Worm (Caenorhabditis elegans) whole organism, L4 larva: ENCODE data around the gene C24A8.5.
A peak's percentile ranks its signal among the peaks of the same experiment; 100 is the strongest.

Experiments used
- D1046.2 ChIP-seq: fragments of 200-800 bp; sonication (Bioruptor generic); IDR thresholded peaks from 2 replicates; pipeline ENCODE4 v1.3.6; 2022; ENCODE audit warnings: missing genetic modification characterization, missing compliant biosample characterization
- F10B5.3 ChIP-seq: sonication (generic microtip); optimal IDR thresholded peaks from 2 replicates; lab custom pipeline; 2016; ENCODE audit warnings: mild to moderate bottlenecking, missing genetic modification characterization, missing compliant biosample characterization
- F49E8.2 ChIP-seq: sonication (generic microtip); optimal IDR thresholded peaks from 2 replicates; lab custom pipeline; 2016; ENCODE audit warnings: missing compliant biosample characterization, mild to moderate bottlenecking, missing genetic modification characterization, borderline replicate concordance
- T20F7.1 ChIP-seq: fragments of 200-800 bp; sonication (Bioruptor generic); optimal IDR thresholded peaks from 2 replicates; lab custom pipeline; 2018; ENCODE audit warnings: mild to moderate bottlenecking, missing genetic modification characterization, missing compliant biosample characterization
- Y75B8A.6 ChIP-seq: fragments of 200-800 bp; sonication (Bioruptor generic); IDR thresholded peaks from 2 replicates; pipeline ENCODE4 v1.3.6; 2022; ENCODE audit warnings: missing genetic modification reagents, missing genetic modification characterization, missing compliant biosample characterization
- aha-1 ChIP-seq: fragments of 150-350 bp; peaks from one replicate; lab custom pipeline; 2014; ENCODE audit warnings: missing biosample characterization, missing genetic modification characterization
- aly-2 ChIP-seq: sonication (generic microtip); optimal IDR thresholded peaks from 2 replicates; lab custom pipeline; 2018; ENCODE audit warnings: missing biosample characterization, missing genetic modification characterization
- ama-1 ChIP-seq: fragments of 150-350 bp; optimal IDR thresholded peaks from 2 replicates; lab custom pipeline; 2014; ENCODE audit warnings: inconsistent platforms, mixed read lengths
- attf-4 ChIP-seq: sonication (generic microtip); optimal IDR thresholded peaks from 3 replicates; lab custom pipeline; 2017; ENCODE audit warnings: missing biosample characterization, missing genetic modification characterization
- ceh-44 ChIP-seq: fragments of 200-800 bp; sonication (Bioruptor generic); IDR thresholded peaks from 2 replicates; pipeline ENCODE4 v1.3.6; 2022; ENCODE audit warnings: missing genetic modification reagents, missing genetic modification characterization, missing compliant biosample characterization
- ceh-82 ChIP-seq: sonication (generic microtip); optimal IDR thresholded peaks from 2 replicates; lab custom pipeline; 2017; ENCODE audit warnings: missing biosample characterization, missing genetic modification characterization
- daf-12 ChIP-seq: fragments of 150-350 bp; optimal IDR thresholded peaks from 2 replicates; lab custom pipeline; 2014; ENCODE audit warnings: missing biosample characterization, missing genetic modification reagents, missing genetic modification characterization
- daf-16 ChIP-seq, 3 experiments: sonication (generic microtip); optimal IDR thresholded peaks; 2 replicates each; lab custom pipeline; 2016 to 2017; ENCODE audit warnings: missing genetic modification characterization in 3 of 3, missing genetic modification reagents in 3 of 3, mild to moderate bottlenecking in 2 of 3, missing compliant biosample characterization in 2 of 3, missing biosample characterization in 1 of 3, moderate library complexity in 1 of 3
- daf-8 ChIP-seq: fragments of 200-800 bp; sonication (Bioruptor generic); IDR thresholded peaks from 2 replicates; pipeline ENCODE4 v1.3.6; 2022; ENCODE audit warnings: missing genetic modification characterization, missing compliant biosample characterization
- dmd-6 ChIP-seq: fragments of 200-800 bp; sonication (Bioruptor generic); IDR thresholded peaks from 2 replicates; pipeline ENCODE4 v1.3.6; 2022; ENCODE audit warnings: missing genetic modification reagents, missing genetic modification characterization, missing compliant biosample characterization
- dpl-1 ChIP-seq: fragments of 150-350 bp; optimal IDR thresholded peaks from 2 replicates; lab custom pipeline; 2014; ENCODE audit warnings: missing biosample characterization, missing genetic modification reagents, missing genetic modification characterization
- duxl-1 ChIP-seq: sonication (generic microtip); optimal IDR thresholded peaks from 2 replicates; lab custom pipeline; 2016; ENCODE audit warnings: mild to moderate bottlenecking, missing genetic modification characterization, moderate library complexity, missing compliant biosample characterization; ENCODE audit not compliant: poor library complexity
- dve-1 ChIP-seq: sonication (generic microtip); optimal IDR thresholded peaks from 2 replicates; lab custom pipeline; 2017; ENCODE audit warnings: antibody characterized with exemption, mild to moderate bottlenecking, missing genetic modification characterization, missing compliant biosample characterization; ENCODE audit not compliant: insufficient read depth
- egl-27 ChIP-seq: sonication (generic microtip); optimal IDR thresholded peaks from 3 replicates; lab custom pipeline; 2017; ENCODE audit warnings: missing biosample characterization, missing genetic modification reagents, missing genetic modification characterization
- jun-1 ChIP-seq: fragments of 150-350 bp; optimal IDR thresholded peaks from 2 replicates; lab custom pipeline; 2014; ENCODE audit warnings: missing biosample characterization, missing genetic modification reagents, missing genetic modification characterization
- lim-7 ChIP-seq: fragments of 200-800 bp; sonication (Bioruptor generic); IDR thresholded peaks from 2 replicates; pipeline ENCODE4 v1.3.6; 2022; ENCODE audit warnings: missing genetic modification characterization, missing compliant biosample characterization
- lin-13 ChIP-seq: fragments of 150-350 bp; optimal IDR thresholded peaks from 2 replicates; lab custom pipeline; 2014; ENCODE audit warnings: missing biosample characterization, missing genetic modification reagents, missing genetic modification characterization
- lin-39 ChIP-seq: fragments of 150-350 bp; optimal IDR thresholded peaks from 2 replicates; lab custom pipeline; 2014; ENCODE audit warnings: missing biosample characterization, missing genetic modification reagents, missing genetic modification characterization
- lir-3 ChIP-seq: sonication (generic microtip); optimal IDR thresholded peaks from 2 replicates; lab custom pipeline; 2016; ENCODE audit warnings: mild to moderate bottlenecking, missing genetic modification characterization, missing compliant biosample characterization
- lsy-2 ChIP-seq, 2 experiments: fragments of 150-350 bp in 1 of 2; sonication (generic microtip) in 1 of 2; optimal IDR thresholded peaks; 2 replicates each; lab custom pipeline; 2014 to 2017; ENCODE audit warnings: missing biosample characterization in 2 of 2, missing genetic modification characterization in 2 of 2
- madf-5 ChIP-seq, 2 experiments: fragments of 200-800 bp; sonication (Bioruptor generic); IDR thresholded peaks; 2 replicates each; pipeline ENCODE4 v1.3.6; 2022; ENCODE audit warnings: missing compliant biosample characterization in 2 of 2, missing genetic modification characterization in 2 of 2
- mep-1 ChIP-seq: fragments of 150-350 bp; sonication (generic microtip); optimal IDR thresholded peaks from 3 replicates; lab custom pipeline; 2014; ENCODE audit warnings: missing biosample characterization, missing genetic modification characterization
- mxl-2 ChIP-seq: fragments of 200-800 bp; sonication (Bioruptor generic); conservative IDR thresholded peaks from 2 replicates; pipeline ENCODE4 v1.3.6; 2022; ENCODE audit warnings: missing genetic modification reagents, missing genetic modification characterization, missing compliant biosample characterization
- nhr-10 ChIP-seq: fragments of 150-350 bp; optimal IDR thresholded peaks from 2 replicates; lab custom pipeline; 2014; ENCODE audit warnings: missing biosample characterization, missing genetic modification characterization
- nhr-77 ChIP-seq: fragments of 150-350 bp; optimal IDR thresholded peaks from 2 replicates; lab custom pipeline; 2014; ENCODE audit warnings: missing biosample characterization, missing genetic modification characterization
- php-3 ChIP-seq: fragments of 200-800 bp; sonication (Bioruptor generic); IDR thresholded peaks from 2 replicates; pipeline ENCODE4 v1.3.6; 2022; ENCODE audit warnings: missing genetic modification reagents, missing genetic modification characterization, missing compliant biosample characterization
- snpc-1.2 ChIP-seq: fragments of 200-800 bp; sonication (Bioruptor generic); IDR thresholded peaks from 2 replicates; pipeline ENCODE4 v1.3.6; 2022; ENCODE audit warnings: missing genetic modification reagents, missing genetic modification characterization, missing compliant biosample characterization
- tag-97 ChIP-seq: fragments of 200-800 bp; sonication (Bioruptor generic); IDR thresholded peaks from 2 replicates; pipeline ENCODE4 v1.3.6; 2022; ENCODE audit warnings: missing genetic modification characterization, missing compliant biosample characterization
- tra-1 ChIP-seq: fragments of 200-800 bp; sonication (Bioruptor generic); IDR thresholded peaks from 2 replicates; pipeline ENCODE4 v1.3.6; 2022; ENCODE audit warnings: missing genetic modification reagents, missing genetic modification characterization, missing compliant biosample characterization
- unc-39 ChIP-seq: sonication (generic microtip); optimal IDR thresholded peaks from 2 replicates; lab custom pipeline; 2017; ENCODE audit warnings: missing biosample characterization, missing genetic modification characterization
- unc-62 ChIP-seq, 3 experiments: fragments of 150-350 bp in 1 of 3; sonication (generic microtip); optimal IDR thresholded peaks in 2 of 3; peaks in 1 of 3; 1 replicate in 1 of 3; 2 replicates in 2 of 3; lab custom pipeline; 2014 to 2017; ENCODE audit warnings: missing biosample characterization in 3 of 3, missing genetic modification characterization in 3 of 3, missing genetic modification reagents in 3 of 3, missing genotype in 1 of 3
- zag-1 ChIP-seq: fragments of 150-350 bp; optimal IDR thresholded peaks from 2 replicates; lab custom pipeline; 2014; ENCODE audit warnings: missing biosample characterization, missing genetic modification characterization
- zfp-2 ChIP-seq: sonication (generic microtip); optimal IDR thresholded peaks from 2 replicates; lab custom pipeline; 2016; ENCODE audit warnings: mild to moderate bottlenecking, missing genetic modification characterization, missing compliant biosample characterization
- zfp-3 ChIP-seq: fragments of 200-800 bp; sonication (Bioruptor generic); conservative IDR thresholded peaks from 2 replicates; pipeline ENCODE4 v1.3.6; 2022; ENCODE audit warnings: missing genetic modification reagents, missing genetic modification characterization, missing compliant biosample characterization

C24A8.5 gene

ce11 chrX:4328816-4329215 lies at the start of gene C24A8.5:
C24A8.5 (minus strand) TSS chrX:4328916.
- TF ChIP-seq F10B5.3 (no peak), lir-3 (no peak)
- TF ChIP-seq, all 104 proteins: peak for 0

ce11 chrX:4377689-4378088 lies 49.0 kb upstream of the C24A8.5 start, which contains the start of gene R160.12:
R160.12 (minus strand) TSS chrX:4377789.
- no peak for TF ChIP-seq mxl-2

- no peak for TF ChIP-seq madf-5 (GFP tag; IDR thresholded peaks at IDR 0.05; lab: Robert Waterston, UW)
- no peak for TF ChIP-seq aly-2 (tag; lab: Kevin White, UChicago)
- TF ChIP-seq zfp-3, result no peak
- no peak for TF ChIP-seq unc-39 (tag; lab: Kevin White, UChicago)
- no peak for TF ChIP-seq duxl-1 (tag; lab: Kevin White, UChicago)
- no peak for TF ChIP-seq zag-1 (tag; lab: Kevin White, UChicago)
These were observed 48.1 kb upstream of the C24A8.5 start, which contains the start of gene R160.2 for ce11 chrX:4376801-4377200. R160.2 (minus strand) TSS chrX:4376901.

- TF ChIP-seq tra-1 (GFP tag; lab: Robert Waterston, UW), result no peak
- no peak for TF ChIP-seq lin-39 (tag; lab: Kevin White, UChicago)
- no peak for TF ChIP-seq jun-1 (tag; lab: Kevin White, UChicago)
- no peak for TF ChIP-seq nhr-77
- no peak for TF ChIP-seq daf-16 (GFP tag; optimal IDR thresholded peaks at IDR 0.05; lab: Kevin White, UChicago)
- no peak for TF ChIP-seq daf-16 (tag; optimal IDR thresholded peaks at IDR 0.05; lab: Kevin White, UChicago)
- no peak for TF ChIP-seq D1046.2
- no peak for TF ChIP-seq daf-8 (GFP tag; lab: Robert Waterston, UW)
- TF ChIP-seq zag-1 (tag; lab: Kevin White, UChicago), result no peak
- no peak for TF ChIP-seq unc-39 (tag; lab: Kevin White, UChicago)
These were observed 44.4 kb upstream of the C24A8.5 start, which contains the start of gene R160.6 for ce11 chrX:4373123-4373522. R160.6 (minus strand) TSS chrX:4373223.

- TF ChIP-seq T20F7.1 (GFP tag; lab: Kevin White, UChicago) (no peak), dve-1 (no peak), tag-97 (GFP tag; lab: Robert Waterston, UW) (no peak), dmd-6 (GFP tag; lab: Robert Waterston, UW) (no peak), attf-4 (no peak), nhr-10 (tag; lab: Kevin White, UChicago) (no peak), unc-62 (GFP tag; optimal IDR thresholded peaks at IDR 0.05 in 1 of 2; lab: Kevin White, UChicago) (peak in 1 of 2 experiments; percentile 48), unc-62 (tag; optimal IDR thresholded peaks at IDR 0.05; lab: Kevin White, UChicago) (no peak), lsy-2 (tag; optimal IDR thresholded peaks at IDR 0.05; lab: Kevin White, UChicago) (no peak)
These were observed 43.3 kb upstream of the C24A8.5 start, which contains the start of gene R160.14 for ce11 chrX:4371988-4372387. R160.14 (minus strand) TSS chrX:4372088.

- TF ChIP-seq lim-7 (GFP tag; lab: Robert Waterston, UW) (no peak), php-3 (no peak), ama-1 (no peak), aly-2 (tag; lab: Kevin White, UChicago) (no peak), zfp-2 (tag; lab: Kevin White, UChicago) (no peak), tra-1 (GFP tag; lab: Robert Waterston, UW) (no peak), egl-27 (tag; lab: Kevin White, UChicago) (no peak), daf-8 (GFP tag; lab: Robert Waterston, UW) (no peak), mep-1 (tag; lab: Kevin White, UChicago) (no peak), lin-13 (GFP tag; lab: Kevin White, UChicago) (no peak), F49E8.2 (no peak), dpl-1 (no peak), ceh-44 (no peak), dve-1 (no peak), daf-12 (tag; lab: Kevin White, UChicago) (no peak), zfp-3 (no peak), aha-1 (no peak), snpc-1.2 (GFP tag; lab: Robert Waterston, UW) (no peak), Y75B8A.6 (no peak), ceh-82 (tag; lab: Kevin White, UChicago) (no peak)
These were observed 42.7 kb upstream of the C24A8.5 start, which contains the start of gene R160.13 for ce11 chrX:4371413-4371812. R160.13 (minus strand) TSS chrX:4371513.
